Worm (Caenorhabditis elegans) whole organism, L2 larva: Measurements from ENCODE around the gene Y51A2B.9.

Experiments used
- C34F6.9 ChIP-seq: fragments of 150-350 bp; optimal IDR thresholded peaks from 2 replicates; lab custom pipeline; 2014; ENCODE audit warnings: missing biosample characterization, missing genetic modification characterization
- F13H6.1 ChIP-seq: sonication (generic microtip); optimal IDR thresholded peaks from 2 replicates; lab custom pipeline; 2016; ENCODE audit warnings: missing genetic modification characterization, missing compliant biosample characterization
- Y55F3AM.14 ChIP-seq: fragments of 200-800 bp; sonication (Bioruptor generic); optimal IDR thresholded peaks from 2 replicates; lab custom pipeline; 2018; ENCODE audit warnings: mild to moderate bottlenecking, missing genetic modification characterization, missing compliant biosample characterization
- alr-1 ChIP-seq: fragments of 150-350 bp; optimal IDR thresholded peaks from 2 replicates; lab custom pipeline; 2014; ENCODE audit warnings: missing biosample characterization, missing genetic modification characterization
- aly-2 ChIP-seq: fragments of 150-350 bp; optimal IDR thresholded peaks from 2 replicates; lab custom pipeline; 2014; ENCODE audit warnings: missing biosample characterization, missing genetic modification characterization
- ama-1 ChIP-seq: fragments of 150-350 bp; optimal IDR thresholded peaks from 2 replicates; lab custom pipeline; 2018; ENCODE audit warnings: inconsistent platforms
- blmp-1 ChIP-seq: sonication (generic microtip); optimal IDR thresholded peaks from 2 replicates; lab custom pipeline; 2017; ENCODE audit warnings: missing genetic modification characterization, mild to moderate bottlenecking, missing compliant biosample characterization, antibody characterized with exemption, moderate library complexity; ENCODE audit not compliant: insufficient read depth
- ceh-16 ChIP-seq: fragments of 150-350 bp; optimal IDR thresholded peaks from 2 replicates; lab custom pipeline; 2014; ENCODE audit warnings: missing biosample characterization, missing genetic modification characterization
- ceh-82 ChIP-seq: fragments of 150-350 bp; optimal IDR thresholded peaks from 2 replicates; lab custom pipeline; 2014; ENCODE audit warnings: missing biosample characterization, missing genetic modification characterization
- crh-2 ChIP-seq: sonication (generic microtip); optimal IDR thresholded peaks from 2 replicates; lab custom pipeline; 2017; ENCODE audit warnings: missing biosample characterization, missing genetic modification characterization
- dmd-4 ChIP-seq: sonication (generic microtip); optimal IDR thresholded peaks from 2 replicates; lab custom pipeline; 2017; ENCODE audit warnings: missing biosample characterization, missing genetic modification characterization
- elt-1 ChIP-seq: fragments of 150-350 bp; optimal IDR thresholded peaks from 2 replicates; lab custom pipeline; 2014; ENCODE audit warnings: missing biosample characterization, missing genetic modification characterization
- elt-3 ChIP-seq: sonication (generic microtip); optimal IDR thresholded peaks from 2 replicates; lab custom pipeline; 2017; ENCODE audit warnings: missing biosample characterization, missing genetic modification characterization
- fos-1 ChIP-seq: fragments of 150-350 bp; optimal IDR thresholded peaks from 2 replicates; lab custom pipeline; 2014; ENCODE audit warnings: missing biosample characterization, missing genetic modification characterization
- lin-11 ChIP-seq: fragments of 150-350 bp; sonication (generic microtip); optimal IDR thresholded peaks from 2 replicates; lab custom pipeline; 2014; ENCODE audit warnings: missing biosample characterization, missing genetic modification characterization, inconsistent platforms, mixed read lengths
- lin-13 ChIP-seq: fragments of 150-350 bp; optimal IDR thresholded peaks from 2 replicates; lab custom pipeline; 2014; ENCODE audit warnings: missing biosample characterization, missing genetic modification reagents, missing genetic modification characterization
- lin-39 ChIP-seq: fragments of 150-350 bp; optimal IDR thresholded peaks from 2 replicates; lab custom pipeline; 2014; ENCODE audit warnings: missing biosample characterization, missing genetic modification reagents, missing genetic modification characterization
- lsy-2 ChIP-seq, 2 experiments: fragments of 150-350 bp in 1 of 2; sonication (generic microtip) in 1 of 2; optimal IDR thresholded peaks; 2 replicates each; lab custom pipeline; 2014 to 2017; ENCODE audit warnings: missing biosample characterization in 2 of 2, missing genetic modification characterization in 2 of 2
- mab-5 ChIP-seq: fragments of 150-350 bp; optimal IDR thresholded peaks from 2 replicates; lab custom pipeline; 2014; ENCODE audit warnings: missing biosample characterization, missing genetic modification characterization
- mbf-1 ChIP-seq: sonication (generic microtip); optimal IDR thresholded peaks from 2 replicates; lab custom pipeline; 2017; ENCODE audit warnings: missing biosample characterization, missing genetic modification characterization
- mdl-1 ChIP-seq, 2 experiments: fragments of 150-350 bp in 1 of 2; sonication (generic microtip) in 1 of 2; optimal IDR thresholded peaks; 2 replicates each; lab custom pipeline; 2017; ENCODE audit warnings: missing biosample characterization in 2 of 2, missing genetic modification characterization in 2 of 2
- nhr-11 ChIP-seq: fragments of 150-350 bp; optimal IDR thresholded peaks from 2 replicates; lab custom pipeline; 2014; ENCODE audit warnings: missing biosample characterization, missing genetic modification characterization
- nhr-12 ChIP-seq: fragments of 150-350 bp; optimal IDR thresholded peaks from 2 replicates; lab custom pipeline; 2014; ENCODE audit warnings: missing biosample characterization, missing genetic modification characterization
- nhr-21 ChIP-seq: fragments of 150-350 bp; optimal IDR thresholded peaks from 2 replicates; lab custom pipeline; 2014; ENCODE audit warnings: missing biosample characterization, missing genetic modification characterization
- nhr-23 ChIP-seq: fragments of 150-350 bp; optimal IDR thresholded peaks from 2 replicates; lab custom pipeline; 2014; ENCODE audit warnings: missing biosample characterization, missing genetic modification reagents, missing genetic modification characterization
- nhr-237 ChIP-seq: fragments of 150-350 bp; optimal IDR thresholded peaks from 2 replicates; lab custom pipeline; 2014; ENCODE audit warnings: missing biosample characterization, missing genetic modification characterization
- nhr-25 ChIP-seq: fragments of 150-350 bp; sonication (generic microtip); optimal IDR thresholded peaks from 3 replicates; lab custom pipeline; 2014; ENCODE audit warnings: missing biosample characterization, missing genetic modification characterization
- nhr-6 ChIP-seq: fragments of 150-350 bp; optimal IDR thresholded peaks from 2 replicates; lab custom pipeline; 2014; ENCODE audit warnings: missing biosample characterization, missing genetic modification characterization
- nhr-77 ChIP-seq: fragments of 150-350 bp; optimal IDR thresholded peaks from 2 replicates; lab custom pipeline; 2014; ENCODE audit warnings: missing biosample characterization, missing genetic modification characterization
- sem-4 ChIP-seq: fragments of 150-350 bp; optimal IDR thresholded peaks from 2 replicates; lab custom pipeline; 2014; ENCODE audit warnings: missing biosample characterization, missing genetic modification reagents, missing genetic modification characterization
- skn-1 ChIP-seq: sonication (generic microtip); optimal IDR thresholded peaks from 2 replicates; lab custom pipeline; 2017; ENCODE audit warnings: missing biosample characterization, missing genetic modification characterization
- sma-3 ChIP-seq: sonication (generic microtip); optimal IDR thresholded peaks from 2 replicates; lab custom pipeline; 2016; ENCODE audit warnings: missing genetic modification reagents, missing genetic modification characterization, missing compliant biosample characterization
- snpc-4 ChIP-seq: fragments of 150-350 bp; optimal IDR thresholded peaks from 2 replicates; lab custom pipeline; 2014; ENCODE audit warnings: missing biosample characterization, missing genetic modification characterization
- unc-39 ChIP-seq: fragments of 150-350 bp; optimal IDR thresholded peaks from 2 replicates; lab custom pipeline; 2014; ENCODE audit warnings: missing biosample characterization, missing genetic modification characterization
- unc-55 ChIP-seq: fragments of 150-350 bp; sonication (generic microtip); optimal IDR thresholded peaks from 3 replicates; lab custom pipeline; 2014; ENCODE audit warnings: missing biosample characterization, missing genetic modification reagents, missing genetic modification characterization
- unc-62 ChIP-seq: fragments of 150-350 bp; optimal IDR thresholded peaks from 2 replicates; lab custom pipeline; 2014; ENCODE audit warnings: missing biosample characterization, missing genetic modification reagents, missing genetic modification characterization
- ztf-1 ChIP-seq: fragments of 200-800 bp; sonication (Bioruptor generic); conservative IDR thresholded peaks from 2 replicates; pipeline ENCODE4 v1.3.6; 2022; ENCODE audit warnings: missing genetic modification characterization, missing compliant biosample characterization
- ztf-11 ChIP-seq: sonication (generic microtip); optimal IDR thresholded peaks from 2 replicates; lab custom pipeline; 2017; ENCODE audit warnings: missing biosample characterization, missing genetic modification characterization
- ztf-4 ChIP-seq: fragments of 150-350 bp; optimal IDR thresholded peaks from 2 replicates; lab custom pipeline; 2014; ENCODE audit warnings: missing biosample characterization, missing genetic modification characterization

The Y51A2B.9 gene

ce11 chrV:18425544-18425943 lies 30.0 kb upstream of the Y51A2B.9 start, which contains the start of gene ZK262.19:
Gene ZK262.19, minus strand, starts transcription at chrV:18425644.
- no peak for TF ChIP-seq blmp-1 (tag; lab: Kevin White, UChicago)
- no peak for TF ChIP-seq ztf-1
- no peak for TF ChIP-seq fos-1 (tag; lab: Kevin White, UChicago)
- TF ChIP-seq ceh-16, result no peak
- TF ChIP-seq nhr-12 (tag; lab: Kevin White, UChicago), result no peak
- TF ChIP-seq elt-1 (tag; lab: Kevin White, UChicago), result no peak
- TF ChIP-seq alr-1, result no peak
- TF ChIP-seq sem-4 (tag; lab: Kevin White, UChicago), result no peak
- no peak for TF ChIP-seq lin-11 (tag; lab: Kevin White, UChicago)
- TF ChIP-seq C34F6.9, result no peak
- TF ChIP-seq mdl-1 (tag; optimal IDR thresholded peaks at IDR 0.05; lab: Kevin White, UChicago), result no peak
- no peak for TF ChIP-seq mab-5 (tag; lab: Kevin White, UChicago)
- no peak for TF ChIP-seq sma-3 (GFP tag; lab: Kevin White, UChicago)
- TF ChIP-seq nhr-237, result no peak
- no peak for TF ChIP-seq snpc-4 (tag; lab: Kevin White, UChicago)
- no peak for TF ChIP-seq nhr-21 (tag; lab: Kevin White, UChicago)
- no peak for TF ChIP-seq lin-39 (tag; lab: Kevin White, UChicago)
- TF ChIP-seq, all 48 proteins: peak for 0

ce11 chrV:18424471-18424870 lies 28.9 kb upstream of the Y51A2B.9 start, which contains the start of gene ZK262.4:
Gene ZK262.4, minus strand, starts transcription at chrV:18424571.
- TF ChIP-seq mab-5 (tag; lab: Kevin White, UChicago) (no peak), ztf-11 (tag; lab: Kevin White, UChicago) (no peak), mdl-1 (tag; optimal IDR thresholded peaks at IDR 0.05; lab: Kevin White, UChicago) (no peak), nhr-237 (no peak), unc-55 (GFP tag; lab: Kevin White, UChicago) (no peak)

ce11 chrV:18420797-18421196 lies 25.2 kb upstream of the Y51A2B.9 start, which contains the start of gene srj-26:
Gene srj-26, plus strand, starts transcription at chrV:18421097.
- TF ChIP-seq elt-3 (tag; lab: Kevin White, UChicago), result no peak
- no peak for TF ChIP-seq ama-1 (lab: Kevin White, UChicago)
- TF ChIP-seq nhr-77, result no peak
- TF ChIP-seq lin-13, result no peak
- TF ChIP-seq fos-1 (tag; lab: Kevin White, UChicago), result no peak
- TF ChIP-seq aly-2 (tag; lab: Kevin White, UChicago), result no peak
- TF ChIP-seq alr-1, result no peak

- no peak for TF ChIP-seq crh-2
- no peak for TF ChIP-seq dmd-4 (tag; lab: Kevin White, UChicago)
- no peak for TF ChIP-seq nhr-25 (tag; lab: Kevin White, UChicago)
- TF ChIP-seq ceh-82 (tag; lab: Kevin White, UChicago), result no peak
- TF ChIP-seq nhr-77, result no peak
- no peak for TF ChIP-seq nhr-23
- no peak for TF ChIP-seq ztf-4 (tag; lab: Kevin White, UChicago)
- no peak for TF ChIP-seq elt-3 (tag; lab: Kevin White, UChicago)
- TF ChIP-seq lsy-2 (tag; optimal IDR thresholded peaks at IDR 0.05; lab: Kevin White, UChicago), result no peak
- TF ChIP-seq unc-39 (tag; lab: Kevin White, UChicago), result no peak
- no peak for TF ChIP-seq ceh-16
- TF ChIP-seq blmp-1 (tag; lab: Kevin White, UChicago), result no peak
- TF ChIP-seq mab-5 (tag; lab: Kevin White, UChicago), result no peak
- no peak for TF ChIP-seq Y55F3AM.14 (GFP tag; lab: Kevin White, UChicago)
- no peak for TF ChIP-seq nhr-237
- TF ChIP-seq unc-62 (GFP tag; lab: Kevin White, UChicago), result no peak
- TF ChIP-seq, all 48 proteins: peak for 0
Observed at ce11 chrV:18414051-18414450, 18.5 kb upstream of the Y51A2B.9 start, which contains the start of gene txt-8. Gene txt-8, plus strand, starts transcription at chrV:18414351.

ce11 chrV:18412887-18413286 lies 17.3 kb upstream of the Y51A2B.9 start, which contains the start of gene ZK262.2:
Gene ZK262.2, minus strand, starts transcription at chrV:18412987.
- TF ChIP-seq skn-1 (tag; lab: Kevin White, UChicago) (no peak), F13H6.1 (tag; lab: Kevin White, UChicago) (no peak), mdl-1 (tag; optimal IDR thresholded peaks at IDR 0.05; lab: Kevin White, UChicago) (no peak), nhr-11 (tag; lab: Kevin White, UChicago) (no peak), nhr-77 (no peak), unc-39 (tag; lab: Kevin White, UChicago) (no peak), ceh-82 (tag; lab: Kevin White, UChicago) (no peak), ztf-1 (no peak), nhr-237 (no peak), nhr-25 (tag; lab: Kevin White, UChicago) (no peak), ama-1 (lab: Kevin White, UChicago) (no peak), mbf-1 (no peak), lin-39 (tag; lab: Kevin White, UChicago) (no peak), nhr-6 (tag; lab: Kevin White, UChicago) (no peak), unc-55 (GFP tag; lab: Kevin White, UChicago) (no peak), crh-2 (no peak), nhr-23 (no peak)
